Worm (Caenorhabditis elegans) whole organism, young adult: Measurements from ENCODE around the gene C04E6.8.

Experiments
- B0019.2 ChIP-seq: fragments of 200-800 bp; sonication (Bioruptor generic); conservative IDR thresholded peaks from 2 replicates; pipeline ENCODE4 v1.3.6; 2022; ENCODE audit warnings: missing genetic modification reagents, missing genetic modification characterization, missing compliant biosample characterization
- C17E4.6 ChIP-seq: fragments of 200-800 bp; sonication (Bioruptor generic); IDR thresholded peaks from 2 replicates; pipeline ENCODE4 v1.3.6; 2022; ENCODE audit warnings: missing genetic modification reagents, missing genetic modification characterization, missing compliant biosample characterization
- D2030.7 ChIP-seq: fragments of 200-800 bp; sonication (Bioruptor generic); IDR thresholded peaks from 2 replicates; pipeline ENCODE4 v1.3.6; 2022; ENCODE audit warnings: missing genetic modification reagents, missing genetic modification characterization, missing compliant biosample characterization
- F10E7.11 ChIP-seq: sonication (generic microtip); optimal IDR thresholded peaks from 2 replicates; lab custom pipeline; 2017; ENCODE audit warnings: mild to moderate bottlenecking, missing genetic modification characterization, moderate library complexity, missing compliant biosample characterization
- F33H1.4 ChIP-seq: fragments of 200-800 bp; sonication (Bioruptor generic); IDR thresholded peaks from 2 replicates; pipeline ENCODE4 v1.3.6; 2022; ENCODE audit warnings: missing genetic modification reagents, missing genetic modification characterization, missing compliant biosample characterization
- F55B11.4 ChIP-seq: sonication (generic microtip); optimal IDR thresholded peaks from 2 replicates; lab custom pipeline; 2016; ENCODE audit warnings: missing compliant biosample characterization, missing genetic modification characterization, borderline replicate concordance; ENCODE audit not compliant: insufficient read depth
- F57A8.1 ChIP-seq: fragments of 200-800 bp; sonication (Bioruptor generic); optimal IDR thresholded peaks from 2 replicates; lab custom pipeline; 2018; ENCODE audit warnings: mild to moderate bottlenecking, missing genetic modification characterization, moderate library complexity, missing compliant biosample characterization
- K11D2.4 ChIP-seq: fragments of 200-800 bp; sonication (Bioruptor generic); IDR thresholded peaks from 2 replicates; pipeline ENCODE4 v1.3.6; 2022; ENCODE audit warnings: missing genetic modification reagents, missing genetic modification characterization, missing compliant biosample characterization
- T07F8.4 ChIP-seq: sonication (generic microtip); optimal IDR thresholded peaks from 2 replicates; lab custom pipeline; 2016; ENCODE audit warnings: mild to moderate bottlenecking, missing genetic modification characterization, moderate library complexity, missing compliant biosample characterization
- Y53F4B.3 ChIP-seq: fragments of 200-800 bp; sonication (Bioruptor generic); IDR thresholded peaks from 2 replicates; pipeline ENCODE4 v1.3.6; 2022; ENCODE audit warnings: missing genetic modification reagents, missing genetic modification characterization, missing compliant biosample characterization
- Y79H2A.3 ChIP-seq: fragments of 200-800 bp; sonication (Bioruptor generic); conservative IDR thresholded peaks from 2 replicates; pipeline ENCODE4 v1.3.6; 2022; ENCODE audit warnings: missing genetic modification reagents, missing genetic modification characterization, missing compliant biosample characterization
- akir-1 ChIP-seq: fragments of 200-800 bp; sonication (Bioruptor generic); optimal IDR thresholded peaks from 2 replicates; lab custom pipeline; 2018; ENCODE audit warnings: mild to moderate bottlenecking, missing genetic modification characterization, moderate library complexity, missing compliant biosample characterization
- ama-1 ChIP-seq, 3 experiments: fragments of 150-350 bp in 1 of 3; sonication (generic microtip) in 2 of 3; optimal IDR thresholded peaks; 2 replicates each; lab custom pipeline; 2014 to 2018; ENCODE audit warnings: missing biosample characterization in 2 of 3, missing genetic modification characterization in 2 of 3, missing genetic modification reagents in 2 of 3
- aptf-3 ChIP-seq: fragments of 200-800 bp; sonication (Bioruptor generic); IDR thresholded peaks from 2 replicates; pipeline ENCODE4 v1.3.6; 2022; ENCODE audit warnings: missing genetic modification characterization, missing compliant biosample characterization
- attf-3 ChIP-seq: fragments of 200-800 bp; sonication (Bioruptor generic); conservative IDR thresholded peaks from 2 replicates; pipeline ENCODE4 v1.3.6; 2022; ENCODE audit warnings: missing genetic modification reagents, missing genetic modification characterization, missing compliant biosample characterization
- ccch-3 ChIP-seq: fragments of 200-800 bp; sonication (Bioruptor generic); optimal IDR thresholded peaks from 2 replicates; lab custom pipeline; 2018; ENCODE audit warnings: mild to moderate bottlenecking, missing genetic modification characterization, missing compliant biosample characterization
- ceh-100 ChIP-seq: fragments of 200-800 bp; sonication (Bioruptor generic); IDR thresholded peaks from 2 replicates; pipeline ENCODE4 v1.3.6; 2022; ENCODE audit warnings: missing genetic modification reagents, missing genetic modification characterization, missing compliant biosample characterization
- ceh-58 ChIP-seq: fragments of 200-800 bp; sonication (Bioruptor generic); IDR thresholded peaks from 2 replicates; pipeline ENCODE4 v1.3.6; 2022; ENCODE audit warnings: missing genetic modification characterization, missing compliant biosample characterization
- chd-7 ChIP-seq: sonication (generic microtip); optimal IDR thresholded peaks from 2 replicates; lab custom pipeline; 2016; ENCODE audit warnings: mild to moderate bottlenecking, missing genetic modification characterization, moderate library complexity, missing compliant biosample characterization
- egl-44 ChIP-seq: fragments of 200-800 bp; sonication (Bioruptor generic); IDR thresholded peaks from 2 replicates; pipeline ENCODE4 v1.3.6; 2022; ENCODE audit warnings: missing genetic modification reagents, missing genetic modification characterization, missing compliant biosample characterization
- ets-4 ChIP-seq: fragments of 200-800 bp; sonication (Bioruptor generic); optimal IDR thresholded peaks from 2 replicates; lab custom pipeline; 2018; ENCODE audit warnings: mild to moderate bottlenecking, missing genetic modification characterization, missing compliant biosample characterization
- hmg-1.2 ChIP-seq: fragments of 200-800 bp; sonication (Bioruptor generic); IDR thresholded peaks from 2 replicates; pipeline ENCODE4 v1.3.6; 2022; ENCODE audit warnings: missing genetic modification reagents, missing genetic modification characterization, missing compliant biosample characterization
- let-607 ChIP-seq, 2 experiments: fragments of 200-800 bp in 1 of 2; sonication (Bioruptor generic) in 1 of 2; sonication (generic microtip) in 1 of 2; optimal IDR thresholded peaks; 2 replicates each; lab custom pipeline; 2016 to 2018; ENCODE audit warnings: mild to moderate bottlenecking in 2 of 2, missing compliant biosample characterization in 2 of 2, missing genetic modification characterization in 2 of 2, moderate library complexity in 2 of 2, missing genotype in 1 of 2
- lin-26 ChIP-seq: fragments of 200-800 bp; sonication (Bioruptor generic); IDR thresholded peaks from 2 replicates; pipeline ENCODE4 v1.3.6; 2022; ENCODE audit warnings: missing genetic modification reagents, missing genetic modification characterization, missing compliant biosample characterization
- lin-35 ChIP-seq, 3 experiments: fragments of 150-350 bp in 2 of 3; sonication (generic microtip) in 1 of 3; optimal IDR thresholded peaks; 2 replicates each; lab custom pipeline; 2014 to 2018; ENCODE audit warnings: missing biosample characterization in 3 of 3, missing genetic modification characterization in 3 of 3, missing genetic modification reagents in 3 of 3
- madf-10 ChIP-seq: sonication (generic microtip); optimal IDR thresholded peaks from 2 replicates; lab custom pipeline; 2016; ENCODE audit warnings: mild to moderate bottlenecking, missing genetic modification characterization, missing compliant biosample characterization
- madf-8 ChIP-seq: fragments of 200-800 bp; sonication (Bioruptor generic); conservative IDR thresholded peaks from 2 replicates; pipeline ENCODE4 v1.3.6; 2022; ENCODE audit warnings: missing genetic modification reagents, missing genetic modification characterization, missing compliant biosample characterization
- nhr-27 ChIP-seq: fragments of 200-800 bp; sonication (Bioruptor generic); optimal IDR thresholded peaks from 2 replicates; lab custom pipeline; 2018; ENCODE audit warnings: mild to moderate bottlenecking, missing genetic modification characterization, moderate library complexity, missing compliant biosample characterization
- pbrm-1 ChIP-seq: fragments of 200-800 bp; sonication (Bioruptor generic); IDR thresholded peaks from 2 replicates; pipeline ENCODE4 v1.3.6; 2022; ENCODE audit warnings: missing genetic modification reagents, missing genetic modification characterization, missing compliant biosample characterization
- rec-8 ChIP-seq, 2 experiments: sonication (generic microtip); optimal IDR thresholded peaks; 2 replicates each; lab custom pipeline; 2016; ENCODE audit warnings: mild to moderate bottlenecking in 2 of 2, missing genetic modification characterization in 2 of 2, missing genetic modification reagents in 2 of 2, missing genotype in 2 of 2, missing biosample characterization in 1 of 2, missing compliant biosample characterization in 1 of 2, moderate library complexity in 1 of 2
- repo-1 ChIP-seq: sonication (generic microtip); optimal IDR thresholded peaks from 2 replicates; lab custom pipeline; 2017; ENCODE audit warnings: mild to moderate bottlenecking, missing genetic modification characterization, missing compliant biosample characterization
- sdz-38 ChIP-seq: sonication (generic microtip); optimal IDR thresholded peaks from 2 replicates; lab custom pipeline; 2016; ENCODE audit warnings: missing genotype, missing genetic modification characterization, missing compliant biosample characterization
- sea-2 ChIP-seq: fragments of 200-800 bp; sonication (Bioruptor generic); IDR thresholded peaks from 2 replicates; pipeline ENCODE4 v1.3.6; 2022; ENCODE audit warnings: missing genetic modification characterization, missing compliant biosample characterization
- snpc-1.1 ChIP-seq: sonication (generic microtip); optimal IDR thresholded peaks from 2 replicates; lab custom pipeline; 2017; ENCODE audit warnings: missing genetic modification characterization, mild to moderate bottlenecking, missing compliant biosample characterization, antibody characterized with exemption, moderate library complexity, missing genotype, missing genetic modification reagents; ENCODE audit not compliant: insufficient read depth
- snpc-1.3 ChIP-seq: sonication (generic microtip); optimal IDR thresholded peaks from 2 replicates; lab custom pipeline; 2017; ENCODE audit warnings: missing genetic modification characterization, mild to moderate bottlenecking, missing compliant biosample characterization, antibody characterized with exemption, moderate library complexity, missing genotype, missing genetic modification reagents; ENCODE audit not compliant: insufficient read depth
- tbp1 ChIP-seq: fragments of 200-800 bp; sonication (Bioruptor generic); optimal IDR thresholded peaks from 2 replicates; lab custom pipeline; 2018; ENCODE audit warnings: mild to moderate bottlenecking, missing genetic modification characterization, missing compliant biosample characterization
- unc-130 ChIP-seq: sonication (generic microtip); optimal IDR thresholded peaks from 2 replicates; lab custom pipeline; 2016; ENCODE audit warnings: missing genetic modification reagents, missing genetic modification characterization, missing compliant biosample characterization
- xnd-1 ChIP-seq: sonication (generic microtip); optimal IDR thresholded peaks from 2 replicates; lab custom pipeline; 2016; ENCODE audit warnings: missing genotype, missing genetic modification reagents, missing genetic modification characterization, missing compliant biosample characterization
- zim-3 ChIP-seq: sonication (generic microtip); optimal IDR thresholded peaks from 2 replicates; lab custom pipeline; 2017; ENCODE audit warnings: mild to moderate bottlenecking, missing genetic modification characterization, moderate library complexity, missing compliant biosample characterization
- ztf-18 ChIP-seq: sonication (generic microtip); optimal IDR thresholded peaks from 2 replicates; lab custom pipeline; 2016; ENCODE audit warnings: missing genotype, mild to moderate bottlenecking, missing genetic modification characterization, missing compliant biosample characterization
- ztf-25 ChIP-seq: fragments of 200-800 bp; sonication (Bioruptor generic); IDR thresholded peaks from 2 replicates; pipeline ENCODE4 v1.3.6; 2022; ENCODE audit warnings: missing genetic modification reagents, missing genetic modification characterization, missing compliant biosample characterization
- ztf-3 ChIP-seq: fragments of 200-800 bp; sonication (Bioruptor generic); optimal IDR thresholded peaks from 2 replicates; lab custom pipeline; 2018; ENCODE audit warnings: mild to moderate bottlenecking, missing genetic modification characterization, missing compliant biosample characterization

Gene C04E6.8

ce11 chrV:5895021-5895420 lies 11.4 kb upstream of the C04E6.8 start, which contains the start of gene grd-9:
TSS of gene grd-9 (plus strand) at chrV:5895321.
- TF ChIP-seq B0019.2 (GFP tag; lab: Robert Waterston, UW) (no peak), aptf-3 (GFP tag; lab: Robert Waterston, UW) (no peak), K11D2.4 (GFP tag; lab: Robert Waterston, UW) (no peak), zim-3 (tag; lab: Kevin White, UChicago) (no peak), T07F8.4 (no peak), akir-1 (GFP tag; lab: Kevin White, UChicago) (no peak), ccch-3 (no peak), Y53F4B.3 (GFP tag; lab: Robert Waterston, UW) (no peak), D2030.7 (no peak), snpc-1.1 (tag; lab: Kevin White, UChicago) (no peak), unc-130 (no peak)
- TF ChIP-seq, all 124 proteins: peak for 0

ce11 chrV:5893015-5893414 lies 9.4 kb upstream of the C04E6.8 start, which contains the start of gene C04E6.7:
TSS of gene C04E6.7 (plus strand) at chrV:5893315.
- TF ChIP-seq let-607 (tag; optimal IDR thresholded peaks at IDR 0.05; lab: Kevin White, UChicago) (no peak), Y79H2A.3 (GFP tag; lab: Robert Waterston, UW) (no peak), ets-4 (GFP tag; lab: Kevin White, UChicago) (no peak), sea-2 (GFP tag; lab: Robert Waterston, UW) (no peak), rec-8 (tag; optimal IDR thresholded peaks at IDR 0.05; lab: Kevin White, UChicago) (no peak), D2030.7 (no peak), lin-26 (GFP tag; lab: Robert Waterston, UW) (no peak), snpc-1.3 (tag; lab: Kevin White, UChicago) (no peak), F57A8.1 (GFP tag; lab: Kevin White, UChicago) (no peak), F10E7.11 (tag; lab: Kevin White, UChicago) (no peak), K11D2.4 (GFP tag; lab: Robert Waterston, UW) (no peak), akir-1 (GFP tag; lab: Kevin White, UChicago) (no peak), sdz-38 (no peak), lin-35 (GFP tag; optimal IDR thresholded peaks at IDR 0.05; lab: Kevin White, UChicago) (no peak), pbrm-1 (no peak), F55B11.4 (no peak), ztf-3 (no peak), F33H1.4 (GFP tag; lab: Robert Waterston, UW) (no peak)

DNA sequence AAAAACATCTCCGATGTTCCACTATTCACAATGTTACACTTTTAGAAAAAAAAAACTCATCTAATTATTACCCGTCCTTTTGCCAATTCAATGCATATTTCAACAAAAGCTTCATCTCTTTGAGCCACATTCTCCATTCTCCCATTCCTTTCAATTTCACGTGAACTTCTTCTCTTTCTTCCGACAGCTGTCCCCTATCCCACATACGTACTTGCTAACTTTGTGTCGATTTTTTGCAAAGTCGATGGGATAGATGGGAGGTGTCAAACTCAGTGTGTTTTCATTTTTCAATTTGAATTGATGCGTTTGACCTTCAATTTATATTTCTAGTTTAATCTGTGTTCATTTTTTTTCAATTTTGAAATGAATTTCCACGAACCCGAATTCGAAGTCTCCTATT lies 7.6 kb upstream of the C04E6.8 start:
- no peak for TF ChIP-seq attf-3

ce11 chrV:5888820-5889219 lies 5.2 kb upstream of the C04E6.8 start:
- TF ChIP-seq C17E4.6 (GFP tag; lab: Robert Waterston, UW) (no peak), repo-1 (tag; lab: Kevin White, UChicago) (no peak), nhr-27 (tag; lab: Kevin White, UChicago) (no peak), madf-8 (GFP tag; lab: Robert Waterston, UW) (no peak), ets-4 (GFP tag; lab: Kevin White, UChicago) (no peak), ztf-18 (tag; lab: Kevin White, UChicago) (no peak), chd-7 (tag; lab: Kevin White, UChicago) (no peak), xnd-1 (no peak), ztf-25 (GFP tag; lab: Robert Waterston, UW) (no peak), egl-44 (no peak), ceh-100 (GFP tag; lab: Robert Waterston, UW) (no peak), ama-1 (optimal IDR thresholded peaks at IDR 0.05; lab: Kevin White, UChicago) (no peak), ama-1 (GFP tag; optimal IDR thresholded peaks at IDR 0.05; lab: Kevin White, UChicago) (no peak), unc-130 (no peak), ceh-58 (no peak), lin-26 (GFP tag; lab: Robert Waterston, UW) (no peak), madf-10 (no peak), hmg-1.2 (GFP tag; lab: Robert Waterston, UW) (no peak), tbp1 (GFP tag; lab: Kevin White, UChicago) (no peak)
- TF ChIP-seq, all 124 proteins: peak for 0
